Fruit fly (Drosophila melanogaster) whole organism, pupa: ENCODE measurements around the gene snky.
A peak's percentile ranks its signal among the peaks of the same experiment; 100 is the strongest.

Source experiments
- CG8159 ChIP-seq: fragments of 200-800 bp; sonication (Bioruptor generic); optimal IDR thresholded peaks from 3 replicates; lab custom pipeline; 2018; ENCODE audit warnings: missing biosample characterization, mild to moderate bottlenecking, missing genetic modification characterization, moderate library complexity
- CG8301 ChIP-seq: fragments of 200-800 bp; sonication (Bioruptor generic); optimal IDR thresholded peaks from 2 replicates; lab custom pipeline; 2018; ENCODE audit warnings: missing biosample characterization, mild to moderate bottlenecking, missing genetic modification characterization

DNA sequence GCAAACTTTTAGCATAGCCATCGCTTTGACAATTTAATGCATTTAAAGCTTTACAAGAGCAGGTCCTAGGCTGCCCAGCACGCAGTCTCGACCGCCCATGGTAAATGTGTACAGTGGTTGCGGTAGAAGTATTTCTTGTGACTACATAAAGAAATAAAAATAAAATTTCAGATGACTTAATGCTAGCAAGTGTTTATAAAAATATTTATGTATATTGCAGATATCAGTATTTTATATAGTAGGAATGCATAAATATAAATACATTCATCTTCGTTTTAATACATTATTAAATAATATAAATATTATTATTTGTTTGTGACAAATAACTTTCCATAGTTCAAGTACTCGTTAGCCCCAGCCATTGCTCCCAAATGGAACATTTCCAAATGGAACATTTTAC is 1.3 kb upstream of the snky start:
- peak; percentile 68 for TF ChIP-seq CG8159 (tag; lab: Kevin White, UChicago)
- no peak for TF ChIP-seq CG8301 (tag; lab: Kevin White, UChicago)
